Fruit fly (Drosophila melanogaster): ENCODE results near the gene xit.
A peak's percentile ranks its signal among the peaks of the same experiment; 100 is the strongest.

xit gene

dm6 chrX:6853384-6853783 is 32.6 kb downstream of the xit start (continued):
- TF ChIP-seq Fer1 (GFP tag; optimal IDR thresholded peaks at IDR 0.05) (peak; percentile 3), Drgx (GFP tag; IDR thresholded peaks at IDR 0.05) (0 out of 2 replicates have a peak, but pooled peaks have one; percentile 29), oc (tag; optimal IDR thresholded peaks at IDR 0.05) (peak; percentile 0), Abd-B (GFP tag; optimal IDR thresholded peaks at IDR 0.05) (no peak), CG1832 (GFP tag; optimal IDR thresholded peaks at IDR 0.05) (no peak), CG11504 (tag; optimal IDR thresholded peaks at IDR 0.05) (no peak), psq (GFP tag; optimal IDR thresholded peaks at IDR 0.05) (peak; percentile 75), CG9876 (GFP tag; optimal IDR thresholded peaks at IDR 0.05) (no peak), CG32532 (GFP tag; IDR thresholded peaks at IDR 0.05) (peak; percentile 28; the same call in 1 of the 2 replicates), CG12942 (GFP tag; optimal IDR thresholded peaks at IDR 0.05) (no peak), lab (GFP tag; optimal IDR thresholded peaks at IDR 0.05) (peak; percentile 66), cato (GFP tag; optimal IDR thresholded peaks at IDR 0.05; ENCODE audit: borderline replicate concordance) (no peak), CG8290 (GFP tag; optimal IDR thresholded peaks at IDR 0.05) (no peak), CG8290 (tag; optimal IDR thresholded peaks at IDR 0.05) (peak; percentile 37 to 80), CG9609 (GFP tag; optimal IDR thresholded peaks at IDR 0.05) (no peak), CG34422 (GFP tag; IDR thresholded peaks at IDR 0.05) (peak; percentile 18; the same call in 1 of the 3 replicates), Kr (GFP tag; optimal IDR thresholded peaks at IDR 0.05) (no peak), CG18599 (GFP tag; optimal IDR thresholded peaks at IDR 0.05) (peak; percentile 39), kni (GFP tag; optimal IDR thresholded peaks at IDR 0.05) (peak; percentile 90), so (GFP tag; IDR thresholded peaks at IDR 0.05) (no peak), jing (GFP tag; optimal IDR thresholded peaks at IDR 0.05) (no peak), CG18764 (GFP tag; optimal IDR thresholded peaks at IDR 0.05) (no peak), seq (GFP tag; IDR thresholded peaks at IDR 0.05) (peak; percentile 38; the same call in 1 of the 2 replicates), yki (optimal IDR thresholded peaks at IDR 0.05) (no peak), CG5180 (GFP tag; optimal IDR thresholded peaks at IDR 0.05) (peak; percentile 34), CG4424 (GFP tag; optimal IDR thresholded peaks at IDR 0.05) (no peak), CG3847 (GFP tag; IDR thresholded peaks at IDR 0.05) (no peak), CG17385 (GFP tag; optimal IDR thresholded peaks at IDR 0.05) (peak; percentile 93), CG11695 (GFP tag; IDR thresholded peaks at IDR 0.05) (no peak), CG12769 (tag; optimal IDR thresholded peaks at IDR 0.05) (peak; percentile 49), MTF-1 (GFP tag; optimal IDR thresholded peaks at IDR 0.05; ENCODE audit: borderline replicate concordance) (no peak), CG4360 (GFP tag; IDR thresholded peaks at IDR 0.05) (peak; percentile 75), sob (GFP tag; IDR thresholded peaks at IDR 0.05) (no peak), hkb (optimal IDR thresholded peaks at IDR 0.05) (no peak), hkb (GFP tag; IDR thresholded peaks at IDR 0.05) (peak; percentile 39; the same call in 1 of the 2 replicates), toy (GFP tag; IDR thresholded peaks at IDR 0.05) (no peak), lbe (GFP tag; optimal IDR thresholded peaks at IDR 0.05) (no peak), CG10959 (GFP tag; IDR thresholded peaks at IDR 0.05) (no peak), CG9727 (GFP tag; optimal IDR thresholded peaks at IDR 0.05) (no peak), nerfin-1 (tag; optimal IDR thresholded peaks at IDR 0.05) (peak; percentile 56), unpg (GFP tag; optimal IDR thresholded peaks at IDR 0.05) (no peak), CG31365 (tag; optimal IDR thresholded peaks at IDR 0.05) (peak; percentile 4), cas (GFP tag; IDR thresholded peaks at IDR 0.05) (no peak), CG32772 (GFP tag; IDR thresholded peaks at IDR 0.05) (no peak), mirr (GFP tag; optimal IDR thresholded peaks at IDR 0.05) (peak; percentile 78), CG13894 (tag; optimal IDR thresholded peaks at IDR 0.05) (peak; percentile 92), rib (GFP tag; IDR thresholded peaks at IDR 0.05) (peak; percentile 75), trem (tag; optimal IDR thresholded peaks at IDR 0.05) (no peak), twi (tag; optimal IDR thresholded peaks at IDR 0.05) (peak; percentile 50), CG30431 (GFP tag; optimal IDR thresholded peaks at IDR 0.05) (no peak), Mad (GFP tag; optimal IDR thresholded peaks at IDR 0.05) (no peak), inv (GFP tag; IDR thresholded peaks at IDR 0.05; ENCODE audit: partially characterized antibody) (no peak)
